Worm (Caenorhabditis elegans): Measurements from ENCODE around the gene nhr-231.
"Not testable (repeated sequence)": the region's sequence is repeated elsewhere in the genome, so short reads cannot be mapped to it uniquely, and the experiment has no call there.

Gene nhr-231

DNA sequence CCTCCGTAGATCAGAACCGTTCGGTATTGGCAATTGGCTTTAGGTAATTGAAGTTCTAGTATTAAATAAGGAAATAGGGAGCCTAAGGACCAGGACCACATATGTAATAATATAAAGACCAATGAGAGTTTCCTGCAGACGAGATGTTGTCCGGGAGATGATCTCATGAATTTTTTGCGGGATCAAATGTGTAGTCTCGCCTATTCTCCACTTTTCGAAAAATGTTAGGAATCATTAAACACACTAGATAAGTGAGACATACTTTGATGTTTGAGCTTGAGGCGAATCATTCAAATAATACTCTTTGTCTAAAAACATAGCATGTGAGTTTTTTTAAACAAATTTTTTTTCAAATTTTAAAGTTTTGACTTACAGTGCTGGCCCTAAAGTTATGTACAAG is 37.7 kb upstream of the nhr-231 start, which contains the start of gene F11D11.6:
TSS of gene F11D11.6 (minus strand) at position 101 of the 400 bp plus-strand sequence.
- TF ChIP-seq sdc-2 (tag; optimal IDR thresholded peaks at IDR 0.05) = no peak
- TF ChIP-seq ama-1 (optimal IDR thresholded peaks at IDR 0.05) = no peak
- no peak for TF ChIP-seq ceh-6 (GFP tag; optimal IDR thresholded peaks at IDR 0.05)
- no peak for TF ChIP-seq C08G9.2 (tag; optimal IDR thresholded peaks at IDR 0.05)
- TF ChIP-seq hlh-13 (GFP tag; optimal IDR thresholded peaks at IDR 0.05) = no peak

DNA sequence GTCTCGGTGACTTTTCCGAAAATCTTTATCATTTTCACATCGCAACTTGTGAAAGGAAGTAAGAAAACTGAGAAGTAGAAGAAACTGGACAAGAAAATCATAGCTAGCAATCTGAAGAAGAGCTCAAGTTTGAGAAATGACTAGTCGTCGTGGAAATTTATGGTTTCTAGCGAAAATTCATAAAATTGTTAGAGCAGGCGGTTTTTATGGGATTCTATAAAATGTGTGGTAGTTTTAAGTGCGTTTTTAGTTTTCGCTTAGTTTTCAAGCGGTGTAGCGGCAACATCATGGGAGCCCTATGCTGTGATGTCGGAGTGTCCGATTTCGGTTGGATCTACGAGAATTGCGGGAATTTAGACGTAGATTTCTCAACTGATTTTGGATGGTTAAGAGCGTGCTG is 36.4 kb upstream of the nhr-231 start, which contains the start of gene clec-254:
TSS of gene clec-254 (minus strand) at position 101 of the 400 bp plus-strand sequence.
- not testable (repeated sequence) for TF ChIP-seq ztf-16 (tag; optimal IDR thresholded peaks at IDR 0.05); sox-2 (GFP tag; IDR thresholded peaks at IDR 0.05); zip-5 (tag; optimal IDR thresholded peaks at IDR 0.05)

DNA sequence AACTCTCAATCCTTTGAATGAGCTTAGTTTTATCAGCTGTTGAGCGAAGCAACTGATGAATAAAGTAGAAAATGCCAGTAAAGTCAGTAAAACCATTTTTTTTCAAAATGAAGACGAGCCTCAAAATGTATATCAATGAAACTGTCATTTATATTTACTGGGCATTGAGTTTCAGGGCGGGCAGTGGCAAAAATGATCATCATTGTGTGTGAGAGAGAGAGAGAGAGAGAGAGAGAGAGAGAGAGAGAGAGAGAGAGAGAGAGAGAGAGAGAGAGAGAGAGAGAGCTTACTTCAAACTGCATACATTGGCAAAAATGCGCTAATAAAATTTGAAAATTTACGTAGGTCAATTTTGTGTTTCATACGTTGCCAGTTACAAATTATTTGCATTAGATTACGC is 30.6 kb upstream of the nhr-231 start, which contains the start of gene F11D11.3:
TSS of gene F11D11.3 (minus strand) at position 101 of the 400 bp plus-strand sequence.
- no peak for TF ChIP-seq K09A11.1 (tag; optimal IDR thresholded peaks at IDR 0.05; ENCODE audit: insufficient read depth)
- no peak for TF ChIP-seq ceh-18 (tag; optimal IDR thresholded peaks at IDR 0.05)
- TF ChIP-seq ceh-2 (tag; optimal IDR thresholded peaks at IDR 0.05) = no peak
- TF ChIP-seq che-1 (tag; optimal IDR thresholded peaks at IDR 0.05) = no peak

DNA sequence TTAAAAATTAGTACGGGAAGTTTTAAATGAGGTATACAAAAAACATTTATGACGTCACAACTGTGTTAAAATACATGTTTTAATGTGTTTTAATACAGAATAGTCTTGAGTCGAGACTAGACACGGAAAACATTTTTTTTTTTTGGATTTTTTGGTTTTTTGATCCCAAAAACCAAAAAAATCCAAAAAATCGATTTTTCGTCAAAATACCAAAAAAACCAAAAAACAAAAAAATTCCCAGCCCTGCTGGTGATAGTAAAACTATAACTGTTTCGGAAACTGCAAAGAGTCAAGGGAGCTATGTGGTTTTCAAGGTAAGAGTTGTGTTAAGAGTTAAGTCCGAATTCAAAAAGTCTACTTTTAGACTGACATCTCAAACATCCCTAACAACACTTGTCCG is 29.7 kb upstream of the nhr-231 start, which contains the start of gene F11D11.4:
TSS of gene F11D11.4 (plus strand) at position 301 of the 400 bp plus-strand sequence.
- no peak for TF ChIP-seq pqm-1 (tag; optimal IDR thresholded peaks at IDR 0.05)
- TF ChIP-seq ahr-1 (tag; optimal IDR thresholded peaks at IDR 0.05) = no peak
- no peak for TF ChIP-seq gmeb-2 (tag; optimal IDR thresholded peaks at IDR 0.05)
- TF ChIP-seq K09A11.1 (tag; optimal IDR thresholded peaks at IDR 0.05; ENCODE audit: insufficient read depth) = no peak
- no peak for TF ChIP-seq fkh-6 (tag; optimal IDR thresholded peaks at IDR 0.05)
- no peak for TF ChIP-seq pax-1 (tag; optimal IDR thresholded peaks at IDR 0.05)
- TF ChIP-seq fkh-10 (GFP tag; optimal IDR thresholded peaks at IDR 0.05) = no peak
- TF ChIP-seq nfya-1 (tag; optimal IDR thresholded peaks at IDR 0.05) = no peak
- no peak for TF ChIP-seq sox-4 (tag; optimal IDR thresholded peaks at IDR 0.05)
- TF ChIP-seq zip-5 (tag; optimal IDR thresholded peaks at IDR 0.05) = no peak
- TF ChIP-seq lin-11 (tag; optimal IDR thresholded peaks at IDR 0.05) = no peak
- TF ChIP-seq ceh-6 (GFP tag; optimal IDR thresholded peaks at IDR 0.05) = no peak
- TF ChIP-seq ceh-45 (GFP tag; IDR thresholded peaks at IDR 0.05) = no peak
- no peak for TF ChIP-seq elt-4 (tag; optimal IDR thresholded peaks at IDR 0.05)
- no peak for TF ChIP-seq mec-3 (tag; optimal IDR thresholded peaks at IDR 0.05; ENCODE audit: borderline replicate concordance)
- TF ChIP-seq ceh-22 (tag; optimal IDR thresholded peaks at IDR 0.05) = no peak

DNA sequence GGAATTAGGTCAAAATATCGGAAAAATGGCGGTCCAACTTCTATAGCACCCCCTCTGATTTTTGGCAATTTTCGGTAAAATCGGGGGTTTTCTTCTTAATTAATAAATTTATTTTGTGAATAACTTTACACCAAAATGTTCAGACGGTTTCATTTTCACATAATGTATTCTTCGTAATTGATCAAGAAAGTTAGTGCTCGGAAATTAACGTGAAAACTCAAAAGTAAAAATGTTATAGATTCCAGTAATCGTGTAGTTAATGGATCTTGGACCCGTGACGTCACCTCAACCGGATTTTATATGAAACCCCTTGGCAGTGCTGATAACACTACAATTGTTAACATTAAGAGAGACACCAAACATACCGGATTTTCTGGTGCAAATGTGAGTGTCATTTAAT is 28.7 kb upstream of the nhr-231 start, which contains the start of gene F11D11.22:
TSS of gene F11D11.22 (plus strand) at position 301 of the 400 bp plus-strand sequence.
- TF ChIP-seq syd-9, ceh-30, hlh-8 (tag; optimal IDR thresholded peaks at IDR 0.05): not testable (repeated sequence)

DNA sequence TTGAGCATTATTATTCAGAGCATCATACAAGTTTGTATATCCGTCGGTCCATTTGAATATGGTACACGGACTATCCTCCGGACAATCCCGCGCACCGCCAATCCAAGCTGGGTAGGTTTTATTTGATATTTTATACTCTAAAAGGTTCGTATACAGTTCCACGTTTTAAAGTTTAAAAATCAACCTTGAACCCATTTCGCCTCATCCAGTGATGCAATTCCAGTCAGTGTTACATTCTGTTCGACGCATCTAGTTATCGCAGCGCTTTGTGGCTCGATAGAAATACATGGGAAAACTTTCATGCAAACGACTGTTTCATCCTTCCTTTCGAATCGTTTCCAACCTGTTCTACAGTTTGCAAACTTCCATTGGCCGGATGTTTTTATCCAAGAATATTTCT is 20.9 kb upstream of the nhr-231 start:
- TF ChIP-seq fkh-6 (tag; optimal IDR thresholded peaks at IDR 0.05) = no peak
- no peak for TF ChIP-seq sox-2 (GFP tag; IDR thresholded peaks at IDR 0.05)
- TF ChIP-seq unc-86 (tag; optimal IDR thresholded peaks at IDR 0.05) = no peak
- no peak for TF ChIP-seq dve-1 (tag; optimal IDR thresholded peaks at IDR 0.05)
- TF ChIP-seq pqm-1 (tag; optimal IDR thresholded peaks at IDR 0.05) = no peak
- no peak for TF ChIP-seq K09A11.1 (tag; optimal IDR thresholded peaks at IDR 0.05; ENCODE audit: insufficient read depth)
- no peak for TF ChIP-seq unc-3 (GFP tag; conservative IDR thresholded peaks at IDR 0.05)
- no peak for TF ChIP-seq unc-3 (tag; optimal IDR thresholded peaks at IDR 0.05)
- TF ChIP-seq ceh-9 (tag; optimal IDR thresholded peaks at IDR 0.05) = no peak
- no peak for TF ChIP-seq pax-1 (tag; optimal IDR thresholded peaks at IDR 0.05)
- TF ChIP-seq sox-4 (tag; optimal IDR thresholded peaks at IDR 0.05) = no peak
- no peak for TF ChIP-seq tbx-2 (tag; optimal IDR thresholded peaks at IDR 0.05)
- TF ChIP-seq ets-4 (tag; optimal IDR thresholded peaks at IDR 0.05) = no peak
- TF ChIP-seq mec-3 (tag; optimal IDR thresholded peaks at IDR 0.05; ENCODE audit: borderline replicate concordance) = no peak
- no peak for TF ChIP-seq K02D7.2 (tag; optimal IDR thresholded peaks at IDR 0.05)
- TF ChIP-seq fkh-10 (GFP tag; optimal IDR thresholded peaks at IDR 0.05) = no peak
- no peak for TF ChIP-seq unc-42 (tag; optimal IDR thresholded peaks at IDR 0.05)
- TF ChIP-seq ttx-3 (tag; optimal IDR thresholded peaks at IDR 0.05) = no peak
- TF ChIP-seq pha-2 (tag; optimal IDR thresholded peaks at IDR 0.05) = no peak

Measured in whole organism, late embryonic.